Worm (Caenorhabditis elegans) whole organism, mixed stage, embryonic: ENCODE results near the gene ZK1055.4.

Experiments used
- M03D4.4 ChIP-seq: sonication (generic microtip); optimal IDR thresholded peaks from 2 replicates; lab custom pipeline; 2017; ENCODE audit warnings: mild to moderate bottlenecking, missing genetic modification characterization, missing compliant biosample characterization
- bed-3 ChIP-seq: fragments of 200-800 bp; sonication (Bioruptor generic); optimal IDR thresholded peaks from 3 replicates; lab custom pipeline; 2018; ENCODE audit warnings: mild to moderate bottlenecking, missing genetic modification characterization, moderate library complexity, missing compliant biosample characterization
- blmp-1 ChIP-seq: fragments of 150-350 bp; optimal IDR thresholded peaks from 2 replicates; lab custom pipeline; 2014; ENCODE audit warnings: missing biosample characterization, missing genetic modification characterization
- ceh-39 ChIP-seq: fragments of 150-350 bp; optimal IDR thresholded peaks from 2 replicates; lab custom pipeline; 2014; ENCODE audit warnings: missing biosample characterization, missing genetic modification characterization
- ceh-43 ChIP-seq: fragments of 200-800 bp; sonication (Bioruptor generic); optimal IDR thresholded peaks from 2 replicates; lab custom pipeline; 2018; ENCODE audit warnings: mild to moderate bottlenecking, missing genetic modification characterization, moderate library complexity, missing compliant biosample characterization
- ceh-83 ChIP-seq: fragments of 200-800 bp; sonication (Bioruptor generic); optimal IDR thresholded peaks from 2 replicates; lab custom pipeline; 2018; ENCODE audit warnings: mild to moderate bottlenecking, missing genetic modification characterization, missing compliant biosample characterization
- ces-1 ChIP-seq: fragments of 150-350 bp; optimal IDR thresholded peaks from 2 replicates; lab custom pipeline; 2014; ENCODE audit warnings: missing biosample characterization, missing genetic modification reagents, missing genetic modification characterization
- cnd-1 ChIP-seq: fragments of 200-800 bp; sonication (Bioruptor generic); optimal IDR thresholded peaks from 2 replicates; lab custom pipeline; 2018; ENCODE audit warnings: mild to moderate bottlenecking, missing genetic modification characterization, missing compliant biosample characterization
- drap-1 ChIP-seq: fragments of 200-800 bp; sonication (Bioruptor generic); optimal IDR thresholded peaks from 3 replicates; lab custom pipeline; 2018; ENCODE audit warnings: mild to moderate bottlenecking, missing genetic modification characterization, missing compliant biosample characterization
- elt-1 ChIP-seq: sonication (generic microtip); optimal IDR thresholded peaks from 2 replicates; lab custom pipeline; 2017; ENCODE audit warnings: missing genetic modification characterization, mild to moderate bottlenecking, missing compliant biosample characterization, antibody characterized with exemption, moderate library complexity, borderline replicate concordance; ENCODE audit not compliant: insufficient read depth
- elt-3 ChIP-seq: fragments of 150-350 bp; optimal IDR thresholded peaks from 2 replicates; lab custom pipeline; 2014; ENCODE audit warnings: missing biosample characterization, missing genetic modification characterization
- ham-2 ChIP-seq: fragments of 200-800 bp; sonication (Bioruptor generic); optimal IDR thresholded peaks from 2 replicates; lab custom pipeline; 2018; ENCODE audit warnings: mild to moderate bottlenecking, missing genetic modification characterization, missing compliant biosample characterization
- hlh-1 ChIP-seq: fragments of 150-350 bp; optimal IDR thresholded peaks from 2 replicates; lab custom pipeline; 2014; ENCODE audit warnings: missing biosample characterization, missing genetic modification reagents, missing genetic modification characterization
- lin-13 ChIP-seq: fragments of 150-350 bp; optimal IDR thresholded peaks from 2 replicates; lab custom pipeline; 2014; ENCODE audit warnings: missing biosample characterization, missing genetic modification characterization
- lin-32 ChIP-seq: fragments of 200-800 bp; sonication (Bioruptor generic); optimal IDR thresholded peaks from 2 replicates; lab custom pipeline; 2018; ENCODE audit warnings: mild to moderate bottlenecking, missing genetic modification characterization, missing compliant biosample characterization
- lsy-2 ChIP-seq: fragments of 150-350 bp; optimal IDR thresholded peaks from 2 replicates; lab custom pipeline; 2014; ENCODE audit warnings: missing biosample characterization, missing genetic modification characterization
- mab-5 ChIP-seq: fragments of 150-350 bp; optimal IDR thresholded peaks from 2 replicates; lab custom pipeline; 2014; ENCODE audit warnings: missing biosample characterization, missing genetic modification characterization
- mep-1 ChIP-seq: fragments of 150-350 bp; optimal IDR thresholded peaks from 2 replicates; lab custom pipeline; 2017; ENCODE audit warnings: missing biosample characterization, missing genetic modification reagents, missing genetic modification characterization, inconsistent platforms
- mls-2 ChIP-seq: sonication (generic microtip); optimal IDR thresholded peaks from 2 replicates; lab custom pipeline; 2016; ENCODE audit warnings: mild to moderate bottlenecking, missing genetic modification characterization, moderate library complexity, missing compliant biosample characterization
- nhr-12 ChIP-seq: fragments of 150-350 bp; optimal IDR thresholded peaks from 2 replicates; lab custom pipeline; 2014; ENCODE audit warnings: missing biosample characterization, missing genetic modification characterization
- nhr-2 ChIP-seq: fragments of 150-350 bp; optimal IDR thresholded peaks from 2 replicates; lab custom pipeline; 2014; ENCODE audit warnings: missing biosample characterization, missing genetic modification characterization
- nhr-237 ChIP-seq: fragments of 150-350 bp; optimal IDR thresholded peaks from 2 replicates; lab custom pipeline; 2014; ENCODE audit warnings: missing biosample characterization, missing genetic modification characterization
- nhr-28 ChIP-seq: fragments of 150-350 bp; optimal IDR thresholded peaks from 2 replicates; lab custom pipeline; 2014; ENCODE audit warnings: missing biosample characterization, missing genetic modification characterization
- nhr-76 ChIP-seq: sonication (generic microtip); optimal IDR thresholded peaks from 2 replicates; lab custom pipeline; 2017; ENCODE audit warnings: missing biosample characterization, missing genetic modification characterization
- pha-4 ChIP-seq: fragments of 150-350 bp; optimal IDR thresholded peaks from 2 replicates; lab custom pipeline; 2018; ENCODE audit warnings: missing biosample characterization, missing genetic modification reagents, missing genetic modification characterization
- snpc-4 ChIP-seq: fragments of 150-350 bp; optimal IDR thresholded peaks from 2 replicates; lab custom pipeline; 2014; ENCODE audit warnings: missing biosample characterization, missing genetic modification characterization
- sptf-1 ChIP-seq: sonication (generic microtip); optimal IDR thresholded peaks from 2 replicates; lab custom pipeline; 2017; ENCODE audit warnings: mild to moderate bottlenecking, missing genetic modification characterization, moderate library complexity, missing compliant biosample characterization
- tbx-8 ChIP-seq: fragments of 200-800 bp; sonication (Bioruptor generic); optimal IDR thresholded peaks from 2 replicates; lab custom pipeline; 2018; ENCODE audit warnings: mild to moderate bottlenecking, missing genetic modification characterization, moderate library complexity, missing compliant biosample characterization
- unc-120 ChIP-seq: sonication (generic microtip); optimal IDR thresholded peaks from 2 replicates; lab custom pipeline; 2017; ENCODE audit warnings: missing genetic modification characterization, missing compliant biosample characterization; ENCODE audit not compliant: poor library complexity, severe bottlenecking
- unc-39 ChIP-seq: fragments of 150-350 bp; optimal IDR thresholded peaks from 2 replicates; lab custom pipeline; 2014; ENCODE audit warnings: missing biosample characterization, missing genetic modification characterization
- unc-62 ChIP-seq: fragments of 150-350 bp; optimal IDR thresholded peaks from 2 replicates; lab custom pipeline; 2014; ENCODE audit warnings: missing biosample characterization, missing genetic modification reagents, missing genetic modification characterization
- zip-8 ChIP-seq: fragments of 150-350 bp; optimal IDR thresholded peaks from 2 replicates; lab custom pipeline; 2014; ENCODE audit warnings: missing biosample characterization, missing genetic modification characterization
- ztf-11 ChIP-seq: fragments of 150-350 bp; optimal IDR thresholded peaks from 2 replicates; lab custom pipeline; 2014; ENCODE audit warnings: missing biosample characterization, missing genetic modification characterization

The ZK1055.4 gene

ce11 chrV:6575406-6576130 lies 6.3 kb upstream of the ZK1055.4 start, which contains the start of gene fut-2:
TSS of gene fut-2 (minus strand) at chrV:6575890.
- TF ChIP-seq ceh-83 (GFP tag; lab: Kevin White, UChicago) (no peak), ham-2 (GFP tag; lab: Kevin White, UChicago) (no peak), tbx-8 (no peak), mab-5 (tag; lab: Kevin White, UChicago) (no peak), elt-3 (tag; lab: Kevin White, UChicago) (no peak), ceh-39 (tag; lab: Kevin White, UChicago) (no peak), unc-62 (no peak), snpc-4 (tag; lab: Kevin White, UChicago) (no peak), cnd-1 (tag; lab: Kevin White, UChicago) (no peak)

ce11 chrV:6576567-6576966 lies 5.3 kb upstream of the ZK1055.4 start, which contains the start of gene EGAP9.4:
TSS of gene EGAP9.4 (plus strand) at chrV:6576867.
- peak; percentile 28 for TF ChIP-seq elt-1 (tag; lab: Kevin White, UChicago)
- TF ChIP-seq nhr-12: no peak
- TF ChIP-seq, all 35 proteins: peak for 1

ce11 chrV:6579992-6580391 lies 1.9 kb upstream of the ZK1055.4 start, which contains the start of gene EGAP9.3:
TSS of gene EGAP9.3 (minus strand) at chrV:6580122.
- TF ChIP-seq lin-32 (no peak), pha-4 (tag; lab: Kevin White, UChicago) (no peak), bed-3 (GFP tag; lab: Kevin White, UChicago) (no peak), lsy-2 (tag; lab: Kevin White, UChicago) (no peak), zip-8 (no peak), unc-62 (no peak), drap-1 (GFP tag; lab: Kevin White, UChicago) (no peak), mep-1 (tag; lab: Kevin White, UChicago) (no peak), M03D4.4 (tag; lab: Kevin White, UChicago) (no peak), ztf-11 (tag; lab: Kevin White, UChicago) (no peak), nhr-237 (tag; lab: Kevin White, UChicago) (no peak), ces-1 (GFP tag; lab: Kevin White, UChicago) (no peak), ceh-83 (GFP tag; lab: Kevin White, UChicago) (no peak), ceh-39 (tag; lab: Kevin White, UChicago) (no peak), elt-3 (tag; lab: Kevin White, UChicago) (no peak), ceh-43 (GFP tag; lab: Kevin White, UChicago) (no peak), blmp-1 (tag; lab: Kevin White, UChicago) (no peak), sptf-1 (tag; lab: Kevin White, UChicago) (no peak), nhr-76 (tag; lab: Kevin White, UChicago) (no peak)

ce11 chrV:6590283-6590682 lies 8.4 kb downstream of the ZK1055.4 start, which contains the start of gene ZK1055.2:
TSS of gene ZK1055.2 (plus strand) at chrV:6590583.
- TF ChIP-seq bed-3 (GFP tag; lab: Kevin White, UChicago) (no peak), ztf-11 (tag; lab: Kevin White, UChicago) (no peak), nhr-12 (no peak), nhr-28 (tag; lab: Kevin White, UChicago) (no peak), elt-1 (tag; lab: Kevin White, UChicago) (no peak), unc-120 (no peak), hlh-1 (no peak), mab-5 (tag; lab: Kevin White, UChicago) (no peak)
- TF ChIP-seq, all 35 proteins: peak for 0

ce11 chrV:6593700-6594244 lies 11.9 kb downstream of the ZK1055.4 start, which contains the start of gene hcp-1:
TSS of gene hcp-1 (plus strand) at chrV:6594194.
- TF ChIP-seq elt-3 (tag; lab: Kevin White, UChicago) (no peak), mep-1 (tag; lab: Kevin White, UChicago) (peak; percentile 39), ham-2 (GFP tag; lab: Kevin White, UChicago) (no peak), ceh-43 (GFP tag; lab: Kevin White, UChicago) (no peak), ceh-83 (GFP tag; lab: Kevin White, UChicago) (no peak), ceh-39 (tag; lab: Kevin White, UChicago) (no peak), unc-62 (no peak), mab-5 (tag; lab: Kevin White, UChicago) (no peak), bed-3 (GFP tag; lab: Kevin White, UChicago) (no peak), lin-32 (no peak), nhr-237 (tag; lab: Kevin White, UChicago) (no peak), unc-39 (no peak), mls-2 (tag; lab: Kevin White, UChicago) (no peak), lin-13 (tag; lab: Kevin White, UChicago) (peak; percentile 2), nhr-2 (tag; lab: Kevin White, UChicago) (no peak), nhr-28 (tag; lab: Kevin White, UChicago) (no peak), unc-120 (no peak), ztf-11 (tag; lab: Kevin White, UChicago) (no peak), lsy-2 (tag; lab: Kevin White, UChicago) (no peak), hlh-1 (peak; percentile 32)
